Fruit fly (Drosophila melanogaster) whole organism, wandering third instar larva: ENCODE data around the gene Pino.

Experiments
- CG9705 ChIP-seq: fragments of 200-800 bp; sonication (Bioruptor generic); optimal IDR thresholded peaks from 2 replicates; lab custom pipeline; 2018; ENCODE audit warnings: missing biosample characterization, mild to moderate bottlenecking, missing genetic modification characterization
- Dif ChIP-seq: fragments of 200-275, 200-300 bp; sonication (Bioruptor generic); optimal IDR thresholded peaks from 2 replicates; lab custom pipeline; 2018; ENCODE audit warnings: missing biosample characterization, missing genetic modification characterization; ENCODE audit not compliant: partially characterized antibody
- HLH106 ChIP-seq: fragments of 200-800 bp; optimal IDR thresholded peaks from 3 replicates; lab custom pipeline; 2019; ENCODE audit warnings: missing biosample characterization, mild to moderate bottlenecking, missing genetic modification characterization, moderate library complexity
- Hnf4 ChIP-seq: fragments of 200-800 bp; sonication (Bioruptor generic); optimal IDR thresholded peaks from 2 replicates; lab custom pipeline; 2016; ENCODE audit warnings: missing biosample characterization, mild to moderate bottlenecking, missing genetic modification characterization
- Hr78 ChIP-seq: fragments of >200 bp; optimal IDR thresholded peaks from 2 replicates; lab custom pipeline; 2017; ENCODE audit warnings: missing biosample characterization, missing genetic modification characterization
- Mio ChIP-seq: sonication (Bioruptor generic); optimal IDR thresholded peaks from 2 replicates; lab custom pipeline; 2016; ENCODE audit warnings: missing biosample characterization, missing genetic modification characterization
- Myc ChIP-seq: fragments of >200 bp; optimal IDR thresholded peaks from 2 replicates; lab custom pipeline; 2017
- N ChIP-seq: fragments of >200 bp; optimal IDR thresholded peaks from 2 replicates; lab custom pipeline; 2018; ENCODE audit warnings: missing biosample characterization, missing external identifiers, missing genetic modification characterization
- OdsH ChIP-seq: fragments of 200-800 bp; sonication (Bioruptor generic); optimal IDR thresholded peaks from 2 replicates; lab custom pipeline; 2016; ENCODE audit warnings: missing biosample characterization, mild to moderate bottlenecking, missing genetic modification characterization
- Rel ChIP-seq, 2 experiments: fragments of 200-800 bp; sonication (Bioruptor generic) in 1 of 2; optimal IDR thresholded peaks; 2 replicates in 1 of 2; 3 replicates in 1 of 2; lab custom pipeline; 2016 to 2019; ENCODE audit warnings: mild to moderate bottlenecking in 2 of 2, missing biosample characterization in 2 of 2, missing genetic modification characterization in 2 of 2, moderate library complexity in 1 of 2
- Sp1 ChIP-seq: fragments of 200-800 bp; sonication (Bioruptor generic); optimal IDR thresholded peaks from 3 replicates; lab custom pipeline; 2019; ENCODE audit warnings: missing biosample characterization, mild to moderate bottlenecking, missing genetic modification characterization, moderate library complexity
- br ChIP-seq: fragments of 200-800 bp; sonication (Bioruptor generic); optimal IDR thresholded peaks from 2 replicates; lab custom pipeline; 2016; ENCODE audit warnings: missing biosample characterization, missing genetic modification characterization
- brk ChIP-seq: fragments of 200-800 bp; sonication (Bioruptor generic); optimal IDR thresholded peaks from 2 replicates; lab custom pipeline; 2016; ENCODE audit warnings: missing biosample characterization, mild to moderate bottlenecking, missing genetic modification characterization
- dl ChIP-seq, 2 experiments: fragments of 175-275, 200-275 bp in 1 of 2; fragments of 200-275 bp in 1 of 2; sonication (Bioruptor generic); optimal IDR thresholded peaks; lab custom pipeline; 2018; ENCODE audit warnings: mild to moderate bottlenecking in 2 of 2, missing biosample characterization in 2 of 2, missing genetic modification characterization in 2 of 2, moderate library complexity in 2 of 2; ENCODE audit not compliant: partially characterized antibody in 2 of 2, insufficient read depth in 1 of 2
- dmrt93B ChIP-seq: fragments of 200-800 bp; sonication (Bioruptor generic); optimal IDR thresholded peaks from 2 replicates; lab custom pipeline; 2018; ENCODE audit warnings: missing biosample characterization, mild to moderate bottlenecking, missing genetic modification characterization
- dsf ChIP-seq: sonication (Bioruptor generic); optimal IDR thresholded peaks from 2 replicates; lab custom pipeline; 2016; ENCODE audit warnings: missing biosample characterization, missing genetic modification characterization, borderline replicate concordance
- ey ChIP-seq: fragments of 200-800 bp; sonication (Bioruptor generic); optimal IDR thresholded peaks from 2 replicates; lab custom pipeline; 2016; ENCODE audit warnings: missing biosample characterization, missing genetic modification characterization
- foxo ChIP-seq, 2 experiments: fragments of 200-800 bp; sonication (Bioruptor generic); optimal IDR thresholded peaks; 2 replicates in 1 of 2; 3 replicates in 1 of 2; lab custom pipeline; 2016 to 2017; ENCODE audit warnings: missing biosample characterization in 2 of 2, missing genetic modification characterization in 2 of 2
- fru ChIP-seq: fragments of 200-800 bp; sonication (Bioruptor generic); optimal IDR thresholded peaks from 3 replicates; lab custom pipeline; 2016; ENCODE audit warnings: missing biosample characterization, mild to moderate bottlenecking, missing genetic modification characterization
- h ChIP-seq: fragments of 200-800 bp; sonication (Bioruptor generic); optimal IDR thresholded peaks from 3 replicates; lab custom pipeline; 2016; ENCODE audit warnings: missing biosample characterization, mild to moderate bottlenecking, missing genetic modification characterization
- jim ChIP-seq: fragments of 175-275, 200-325 bp; sonication (Bioruptor generic); optimal IDR thresholded peaks from 2 replicates; lab custom pipeline; 2016; ENCODE audit warnings: missing biosample characterization, mild to moderate bottlenecking, missing genetic modification characterization
- pan ChIP-seq: fragments of >200 bp; optimal IDR thresholded peaks from 2 replicates; lab custom pipeline; 2017
- psq ChIP-seq: fragments of 200-800 bp; sonication (Bioruptor generic); optimal IDR thresholded peaks from 3 replicates; lab custom pipeline; 2017; ENCODE audit warnings: missing biosample characterization, mild to moderate bottlenecking, missing genetic modification characterization, moderate library complexity
- rgr ChIP-seq: fragments of 200-800 bp; sonication (Bioruptor generic); optimal IDR thresholded peaks from 3 replicates; lab custom pipeline; 2016; ENCODE audit warnings: missing biosample characterization, mild to moderate bottlenecking, missing genetic modification characterization
- sage ChIP-seq: fragments of 200-800 bp; sonication (Bioruptor generic); optimal IDR thresholded peaks from 2 replicates; lab custom pipeline; 2016; ENCODE audit warnings: missing biosample characterization, mild to moderate bottlenecking, missing genetic modification characterization
- sv ChIP-seq: fragments of 200-800 bp; sonication (Bioruptor generic); optimal IDR thresholded peaks from 3 replicates; lab custom pipeline; 2016; ENCODE audit warnings: missing biosample characterization, missing genetic modification characterization
- usp ChIP-seq: fragments of >200 bp; optimal IDR thresholded peaks from 2 replicates; lab custom pipeline; 2017; ENCODE audit warnings: missing biosample characterization, missing genetic modification characterization
- woc ChIP-seq: sonication (Bioruptor generic); optimal IDR thresholded peaks from 2 replicates; lab custom pipeline; 2016; ENCODE audit warnings: missing biosample characterization, mild to moderate bottlenecking, missing genetic modification characterization

Gene Pino

DNA sequence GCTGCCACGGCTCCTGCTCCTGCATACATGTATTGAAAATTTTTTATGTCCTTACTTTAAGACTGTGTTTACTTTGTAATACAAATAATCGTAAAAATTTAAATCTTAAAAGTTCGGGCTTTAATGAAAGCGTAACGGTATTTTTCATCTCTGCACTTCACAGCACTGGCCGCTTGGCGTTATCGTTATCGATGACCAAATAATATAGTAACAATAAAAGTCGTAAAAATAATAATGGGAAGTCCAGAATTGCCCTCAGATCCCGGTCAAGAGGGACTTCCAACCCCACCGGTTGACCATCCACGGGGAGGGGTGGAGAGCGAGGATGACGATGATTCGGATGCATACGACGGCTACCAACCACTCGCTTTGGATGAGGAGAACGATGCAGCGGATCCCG is 37.6 kb upstream of the Pino start, which contains the start of gene CG14341:
Gene CG14341 (plus strand): TSS at position 181 of the 400 bp plus-strand sequence.
- TF ChIP-seq Rel (GFP tag; optimal IDR thresholded peaks at IDR 0.05; lab: Kevin White, UChicago): no peak
- TF ChIP-seq Rel (tag; optimal IDR thresholded peaks at IDR 0.05; lab: Kevin White, UChicago): peak; percentile 97
- TF ChIP-seq N: no peak

DNA sequence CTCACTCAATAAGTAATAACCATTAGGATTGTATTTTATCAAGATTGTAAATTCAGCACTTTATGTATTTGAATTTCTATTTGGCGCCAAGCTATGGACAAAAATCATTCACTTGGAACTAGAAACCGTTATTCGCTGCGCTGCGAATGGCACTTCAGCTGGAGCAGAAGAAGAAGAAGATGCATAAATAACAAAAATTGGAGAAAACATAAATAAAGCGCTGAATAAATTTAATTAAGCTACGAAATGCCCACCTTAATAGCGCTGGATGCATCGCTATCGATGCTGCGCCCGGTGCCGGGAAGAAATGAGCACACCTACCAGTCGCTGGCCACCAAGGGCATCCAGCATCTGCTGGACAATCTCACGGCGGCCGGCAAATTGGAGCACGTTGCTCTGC is 35.5 kb upstream of the Pino start, which contains the start of gene IntS14:
Gene IntS14 (plus strand): TSS at position 150 of the 400 bp plus-strand sequence.
- TF ChIP-seq Rel (GFP tag; optimal IDR thresholded peaks at IDR 0.05; lab: Kevin White, UChicago) (no peak), Rel (tag; optimal IDR thresholded peaks at IDR 0.05; lab: Kevin White, UChicago) (peak; percentile 48), Mio (GFP tag; lab: Kevin White, UChicago) (no peak), OdsH (no peak), Myc (lab: Kevin White, UChicago) (peak; percentile 54), pan (lab: Kevin White, UChicago) (no peak), br (GFP tag; lab: Kevin White, UChicago) (no peak), dl (GFP tag; optimal IDR thresholded peaks at IDR 0.05; lab: Kevin White, UChicago; ENCODE audit: insufficient read depth in 1 of 2, partially characterized antibody in 2 of 2) (no peak)

DNA sequence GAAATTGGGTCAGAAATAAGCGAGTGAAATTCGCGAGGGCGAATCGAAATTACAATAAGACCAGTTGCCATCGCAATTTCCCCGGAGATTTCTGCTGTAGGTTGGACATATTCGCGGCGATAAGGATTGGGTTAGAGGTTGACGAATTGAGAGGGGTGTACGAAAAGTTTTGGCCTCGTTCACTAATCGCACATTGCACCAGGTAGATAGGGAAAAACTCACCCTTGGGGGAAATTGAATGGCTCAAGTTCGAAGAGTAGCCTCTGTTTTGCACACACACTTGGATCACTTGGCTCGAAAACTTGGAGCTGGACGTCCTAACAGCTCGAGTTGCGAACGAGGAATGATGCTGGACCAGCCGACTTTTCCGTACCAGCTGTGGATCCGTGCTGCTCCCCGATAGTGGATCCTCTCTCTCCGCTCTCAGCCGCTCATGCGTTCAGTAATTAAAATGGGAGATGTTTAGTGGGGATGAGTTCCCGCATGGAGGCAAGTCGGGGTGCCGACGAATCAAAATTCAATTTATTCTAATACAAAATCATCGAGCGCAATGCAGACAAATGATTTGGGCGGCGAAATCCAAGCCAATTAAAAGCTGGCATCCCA is 34.9 kb upstream of the Pino start, which contains the start of gene CG5080:
Gene CG5080 (minus strand): TSS at position 349 of the 606 bp plus-strand sequence.
- TF ChIP-seq dl (GFP tag; optimal IDR thresholded peaks at IDR 0.05; lab: Kevin White, UChicago; ENCODE audit: insufficient read depth in 1 of 2, partially characterized antibody in 2 of 2) (no peak), Rel (GFP tag; optimal IDR thresholded peaks at IDR 0.05; lab: Kevin White, UChicago) (no peak), Rel (tag; optimal IDR thresholded peaks at IDR 0.05; lab: Kevin White, UChicago) (peak; percentile 49), OdsH (no peak), dsf (GFP tag; lab: Kevin White, UChicago) (no peak), Dif (GFP tag; lab: Kevin White, UChicago) (peak; percentile 63)
- TF ChIP-seq, all 38 proteins: peak for 2

DNA sequence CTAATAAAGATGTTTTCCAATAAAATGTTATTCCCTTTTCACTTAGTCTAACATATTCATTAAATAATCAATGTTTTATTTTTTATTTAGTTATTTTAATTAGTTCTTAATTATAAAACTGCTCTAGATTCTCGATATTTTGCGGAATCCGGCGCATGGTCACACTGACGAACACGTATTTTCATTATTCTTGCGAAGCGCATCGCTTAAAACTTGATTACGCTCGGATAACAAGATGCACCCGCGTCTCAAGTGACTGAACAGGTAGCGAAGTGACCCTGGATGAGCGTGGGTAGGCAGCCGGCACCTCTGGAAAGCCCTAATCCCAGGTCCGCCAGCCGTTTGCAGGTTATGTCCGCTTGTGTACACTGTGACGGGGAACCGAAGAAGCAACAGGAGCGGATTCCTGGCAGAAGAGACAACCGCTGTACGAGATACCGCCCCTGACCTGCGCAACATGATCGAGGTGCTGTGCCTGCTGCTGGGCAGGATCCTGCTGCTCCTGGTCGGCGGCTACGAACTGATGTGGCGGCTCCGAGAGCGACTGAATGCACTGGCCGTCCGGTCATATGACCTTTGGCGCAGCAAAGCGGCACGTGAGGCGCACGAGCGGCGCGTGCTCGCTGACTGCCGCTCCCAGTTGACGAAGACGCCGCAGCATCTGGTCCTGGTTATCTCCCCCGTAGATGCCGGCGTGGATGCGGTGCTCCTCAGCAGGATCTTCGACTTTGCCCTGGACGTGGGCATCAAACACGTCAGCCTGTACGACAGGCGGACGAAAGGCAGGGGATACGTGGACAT is 30.0 kb upstream of the Pino start, which contains the start of gene Tango14:
Gene Tango14 (plus strand): TSS at position 143 of the 801 bp plus-strand sequence.
- TF ChIP-seq Hr78 (GFP tag; lab: Kevin White, UChicago): no peak
- no peak for TF ChIP-seq N
- no peak for TF ChIP-seq h
- no peak for TF ChIP-seq Sp1 (GFP tag; lab: Kevin White, UChicago)
- TF ChIP-seq woc: no peak
- no peak for TF ChIP-seq brk (GFP tag; lab: Kevin White, UChicago)
- TF ChIP-seq, all 38 proteins: peak for 0

DNA sequence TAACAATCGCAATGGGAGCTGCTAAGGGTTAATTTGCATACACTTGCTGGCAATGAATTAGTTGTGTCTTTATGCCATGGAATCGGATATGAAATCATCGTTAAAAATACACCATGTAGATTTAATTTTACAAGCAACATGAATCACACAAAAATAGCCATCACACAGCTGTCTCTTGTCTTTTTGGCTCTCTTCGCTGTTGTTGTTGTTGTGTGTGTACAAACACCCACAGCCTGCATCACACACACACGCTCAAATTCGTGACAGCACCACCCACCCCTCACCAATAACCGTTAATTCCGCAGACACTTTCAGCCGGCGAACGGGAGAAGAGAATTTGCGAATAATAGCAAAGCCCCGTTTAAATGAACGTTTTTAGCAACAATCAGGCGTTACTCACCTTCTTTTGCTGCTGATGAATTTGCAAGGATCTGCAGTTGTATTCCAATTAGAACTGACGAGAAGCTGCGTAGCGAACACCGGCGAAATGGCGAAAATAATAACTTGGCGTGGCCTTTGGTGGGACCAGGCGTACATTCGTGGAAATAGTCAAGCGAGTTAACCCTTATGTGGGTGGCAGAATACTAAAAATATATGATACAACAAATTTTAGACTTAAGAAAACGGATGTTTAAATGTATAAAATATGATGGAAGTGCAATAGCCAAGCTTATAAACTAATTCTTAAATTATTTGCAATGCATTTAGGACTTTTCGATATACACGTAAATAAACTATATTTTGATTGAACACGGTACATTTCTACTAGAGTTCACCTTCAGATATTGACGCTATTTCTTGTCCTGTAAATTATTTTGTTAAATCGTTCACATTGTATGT is 29.1 kb upstream of the Pino start, which contains the start of gene capt:
Gene capt (minus strand): TSS at position 584 of the 840 bp plus-strand sequence.
- TF ChIP-seq HLH106 (peak; percentile 55), Rel (GFP tag; optimal IDR thresholded peaks at IDR 0.05; lab: Kevin White, UChicago) (no peak), Rel (tag; optimal IDR thresholded peaks at IDR 0.05; lab: Kevin White, UChicago) (peak; percentile 31), Myc (lab: Kevin White, UChicago) (peak; percentile 27), sage (GFP tag; lab: Kevin White, UChicago) (no peak), rgr (GFP tag; lab: Kevin White, UChicago) (peak; percentile 21), CG9705 (GFP tag; lab: Kevin White, UChicago) (peak; percentile 3), jim (no peak), dsf (GFP tag; lab: Kevin White, UChicago) (no peak), fru (GFP tag; lab: Kevin White, UChicago) (no peak), OdsH (no peak), dl (GFP tag; optimal IDR thresholded peaks at IDR 0.05; lab: Kevin White, UChicago; ENCODE audit: insufficient read depth in 1 of 2, partially characterized antibody in 2 of 2) (no peak), woc (peak; percentile 60), dmrt93B (GFP tag; lab: Kevin White, UChicago) (peak; percentile 2), Sp1 (GFP tag; lab: Kevin White, UChicago) (peak; percentile 1), N (peak; percentile 41), pan (lab: Kevin White, UChicago) (no peak), h (peak; percentile 10), ey (GFP tag; lab: Kevin White, UChicago) (peak; percentile 21), sv (GFP tag; lab: Kevin White, UChicago) (peak; percentile 25), usp (GFP tag; lab: Kevin White, UChicago) (no peak), Hnf4 (no peak), psq (GFP tag; lab: Kevin White, UChicago) (peak; percentile 1), foxo (GFP tag; optimal IDR thresholded peaks at IDR 0.05; lab: Kevin White, UChicago) (peak in 1 of 2 experiments; percentile 22)
